Fruit fly (Drosophila melanogaster): ENCODE measurements around the gene CG42688.

Gene CG42688

dm6 chr2L:19162330-19163100 lies 20.1 kb downstream of the CG42688 start (continued):
- TF ChIP-seq dac (GFP tag; optimal IDR thresholded peaks at IDR 0.05) (no peak), net (GFP tag; optimal IDR thresholded peaks at IDR 0.05) (no peak), CG6792 (GFP tag; optimal IDR thresholded peaks at IDR 0.05) (peak; percentile 65), Lpt (GFP tag; optimal IDR thresholded peaks at IDR 0.05) (peak; percentile 36), CG1621 (tag; optimal IDR thresholded peaks at IDR 0.05) (no peak), svp (GFP tag) (peak; percentile 88), Hr4 (GFP tag; optimal IDR thresholded peaks at IDR 0.05) (peak; percentile 14), Sox102F (GFP tag; optimal IDR thresholded peaks at IDR 0.05) (peak; percentile 67), CG8319 (GFP tag; optimal IDR thresholded peaks at IDR 0.05) (peak; percentile 69), Ets96B (tag; optimal IDR thresholded peaks at IDR 0.05) (peak; percentile 18)

- peak; percentile 73 for TF ChIP-seq Ets96B (tag; optimal IDR thresholded peaks at IDR 0.05)
- peak; percentile 86 for TF ChIP-seq CG16779 (tag; optimal IDR thresholded peaks at IDR 0.05)
- TF ChIP-seq Sox102F (GFP tag; optimal IDR thresholded peaks at IDR 0.05) = peak; percentile 61
- no peak for TF ChIP-seq cyc (GFP tag; optimal IDR thresholded peaks at IDR 0.05)
- peak; percentile 83 to 84 for TF ChIP-seq salr (GFP tag; optimal IDR thresholded peaks at IDR 0.05)
- no peak for TF ChIP-seq CG31627 (GFP tag; optimal IDR thresholded peaks at IDR 0.05)
- peak; percentile 88 for TF ChIP-seq Eip75B (GFP tag; optimal IDR thresholded peaks at IDR 0.05)
- peak; percentile 34 for TF ChIP-seq CG11762 (GFP tag; optimal IDR thresholded peaks at IDR 0.05; ENCODE audit: insufficient read depth)
- peak; percentile 14 for TF ChIP-seq Blimp-1 (GFP tag; optimal IDR thresholded peaks at IDR 0.05)
- peak; percentile 63; the same call in 1 of the 3 replicates for TF ChIP-seq eg (GFP tag; IDR thresholded peaks at IDR 0.05)
- no peak for TF ChIP-seq Sox15 (GFP tag; optimal IDR thresholded peaks at IDR 0.05)
- TF ChIP-seq Sox14 (GFP tag; optimal IDR thresholded peaks at IDR 0.05) = peak; percentile 87
- TF ChIP-seq Eip93F (GFP tag; optimal IDR thresholded peaks at IDR 0.05) = no peak
- TF ChIP-seq CG8119 (GFP tag; IDR thresholded peaks at IDR 0.05) = peak; percentile 76
- TF ChIP-seq CG8319 (GFP tag; optimal IDR thresholded peaks at IDR 0.05) = peak; percentile 35
- peak; percentile 62 for TF ChIP-seq acj6 (GFP tag; optimal IDR thresholded peaks at IDR 0.05)
- TF ChIP-seq fkh (GFP tag; optimal IDR thresholded peaks at IDR 0.05) = no peak
- peak; percentile 84 for TF ChIP-seq fd59A (GFP tag; optimal IDR thresholded peaks at IDR 0.05)
- TF ChIP-seq svp (GFP tag) = peak; percentile 96
- TF ChIP-seq Met (GFP tag; optimal IDR thresholded peaks at IDR 0.05) = peak; percentile 58
- peak; percentile 35 for TF ChIP-seq Hr39 (GFP tag; optimal IDR thresholded peaks at IDR 0.05)
- TF ChIP-seq ss (GFP tag; optimal IDR thresholded peaks at IDR 0.05) = peak; percentile 97 to 99
- peak; percentile 63 for TF ChIP-seq CG3032 (tag; optimal IDR thresholded peaks at IDR 0.05)
- TF ChIP-seq CG9139 (GFP tag; optimal IDR thresholded peaks at IDR 0.05) = peak; percentile 96
- TF ChIP-seq CG11294 (GFP tag; IDR thresholded peaks at IDR 0.05) = no peak
- TF ChIP-seq topi (GFP tag; optimal IDR thresholded peaks at IDR 0.05) = peak; percentile 55
- peak; percentile 55 for TF ChIP-seq CG32006 (GFP tag; optimal IDR thresholded peaks at IDR 0.05)
- peak; percentile 35 for TF ChIP-seq OdsH (GFP tag; optimal IDR thresholded peaks at IDR 0.05)
- TF ChIP-seq Gug (GFP tag; IDR thresholded peaks at IDR 0.05) = no peak
- TF ChIP-seq CG6854 (GFP tag; optimal IDR thresholded peaks at IDR 0.05) = peak; percentile 92
- TF ChIP-seq Hr4 (GFP tag; optimal IDR thresholded peaks at IDR 0.05) = no peak
- TF ChIP-seq CG10669 (GFP tag; optimal IDR thresholded peaks at IDR 0.05) = peak; percentile 82
- no peak for TF ChIP-seq Hr38 (GFP tag; optimal IDR thresholded peaks at IDR 0.05)
- peak; percentile 92 for TF ChIP-seq Lpt (GFP tag; optimal IDR thresholded peaks at IDR 0.05)
- peak; percentile 96 for TF ChIP-seq CG6808 (GFP tag; optimal IDR thresholded peaks at IDR 0.05)
- TF ChIP-seq CG6163 (GFP tag; IDR thresholded peaks at IDR 0.05) = peak; percentile 94
- peak; percentile 30 for TF ChIP-seq lz (GFP tag; optimal IDR thresholded peaks at IDR 0.05)
- TF ChIP-seq Ets21C (GFP tag; optimal IDR thresholded peaks at IDR 0.05) = no peak
- TF ChIP-seq CG8632 (GFP tag; optimal IDR thresholded peaks at IDR 0.05) = peak; percentile 71
- TF ChIP-seq pdm3 (GFP tag; optimal IDR thresholded peaks at IDR 0.05) = peak; percentile 38
- peak; percentile 44 for TF ChIP-seq CG7368 (GFP tag; optimal IDR thresholded peaks at IDR 0.05)
- peak; percentile 49 for TF ChIP-seq CG6792 (GFP tag; optimal IDR thresholded peaks at IDR 0.05)
- peak; percentile 65 for TF ChIP-seq esn (GFP tag; optimal IDR thresholded peaks at IDR 0.05)
These were observed 21.2 kb downstream of the CG42688 start for dm6 chr2L:19161307-19161999.
